Fruit fly (Drosophila melanogaster): Measurements from ENCODE around the gene CG14191.

DNA sequence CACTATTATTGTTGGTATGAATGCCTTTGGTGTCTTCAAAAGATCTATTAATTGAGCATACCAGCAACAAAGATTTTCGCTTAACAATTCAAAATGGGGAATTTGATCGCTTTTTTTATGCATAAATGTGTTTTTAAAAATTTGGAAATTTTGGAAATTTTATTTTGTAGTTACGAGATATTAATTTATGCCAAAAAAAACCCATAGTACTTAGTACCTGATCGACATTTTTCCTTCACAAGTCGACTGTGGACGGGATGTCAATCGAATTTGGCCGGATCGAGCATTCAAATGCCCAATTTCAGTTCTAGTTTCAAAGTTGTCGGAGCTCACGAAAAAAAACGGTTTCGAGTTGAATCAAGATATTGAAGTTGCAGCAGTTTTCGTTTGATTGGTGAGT is 24.9 kb upstream of the CG14191 start, which contains the start of gene CG14190:
- TF ChIP-seq h (GFP tag; optimal IDR thresholded peaks at IDR 0.05) (no peak), usp (GFP tag; optimal IDR thresholded peaks at IDR 0.05) (no peak), OdsH (GFP tag; optimal IDR thresholded peaks at IDR 0.05) (no peak), Dfd (GFP tag; optimal IDR thresholded peaks at IDR 0.05) (no peak), Sp1 (GFP tag; optimal IDR thresholded peaks at IDR 0.05) (no peak), Myc (optimal IDR thresholded peaks at IDR 0.05) (no peak)
